Worm (Caenorhabditis elegans) whole organism, L2 larva: Measurements from ENCODE around the gene zip-3.

Experiments used
- ZK546.5 ChIP-seq: sonication (generic microtip); optimal IDR thresholded peaks from 2 replicates; lab custom pipeline; 2017; ENCODE audit warnings: missing biosample characterization, missing genetic modification characterization
- ama-1 ChIP-seq: fragments of 150-350 bp; optimal IDR thresholded peaks from 2 replicates; lab custom pipeline; 2018; ENCODE audit warnings: inconsistent platforms
- ceh-82 ChIP-seq: fragments of 150-350 bp; optimal IDR thresholded peaks from 2 replicates; lab custom pipeline; 2014; ENCODE audit warnings: missing biosample characterization, missing genetic modification characterization
- elt-3 ChIP-seq: sonication (generic microtip); optimal IDR thresholded peaks from 2 replicates; lab custom pipeline; 2017; ENCODE audit warnings: missing biosample characterization, missing genetic modification characterization
- fos-1 ChIP-seq: fragments of 150-350 bp; optimal IDR thresholded peaks from 2 replicates; lab custom pipeline; 2014; ENCODE audit warnings: missing biosample characterization, missing genetic modification characterization
- unc-62 ChIP-seq: fragments of 150-350 bp; optimal IDR thresholded peaks from 2 replicates; lab custom pipeline; 2014; ENCODE audit warnings: missing biosample characterization, missing genetic modification reagents, missing genetic modification characterization
- ztf-11 ChIP-seq: sonication (generic microtip); optimal IDR thresholded peaks from 2 replicates; lab custom pipeline; 2017; ENCODE audit warnings: missing biosample characterization, missing genetic modification characterization

ce11 chrII:13935907-13936306 is 21.4 kb downstream of the zip-3 start:
- TF ChIP-seq ceh-82 (tag; lab: Kevin White, UChicago) (no peak), fos-1 (tag; lab: Kevin White, UChicago) (no peak), unc-62 (no peak), ama-1 (lab: Kevin White, UChicago) (no peak), ZK546.5 (tag; lab: Kevin White, UChicago) (no peak), elt-3 (tag; lab: Kevin White, UChicago) (no peak), ztf-11 (tag; lab: Kevin White, UChicago) (no peak)
